Worm (Caenorhabditis elegans) whole organism, early embryonic: ENCODE results near the gene catp-3.

Source experiments
- B0310.2 ChIP-seq: sonication (generic microtip); optimal IDR thresholded peaks from 2 replicates; lab custom pipeline; 2016; ENCODE audit warnings: mild to moderate bottlenecking, missing genetic modification characterization, missing compliant biosample characterization
- F13C5.2 ChIP-seq: sonication (generic microtip); optimal IDR thresholded peaks from 2 replicates; lab custom pipeline; 2017; ENCODE audit warnings: mild to moderate bottlenecking, missing genetic modification characterization, inconsistent platforms, missing compliant biosample characterization
- aly-1 ChIP-seq: sonication (generic microtip); optimal IDR thresholded peaks from 2 replicates; lab custom pipeline; 2016; ENCODE audit warnings: missing genetic modification characterization, missing compliant biosample characterization
- ceh-13 ChIP-seq: fragments of 200-800 bp; sonication (Bioruptor generic); optimal IDR thresholded peaks from 2 replicates; lab custom pipeline; 2018; ENCODE audit warnings: mild to moderate bottlenecking, missing genetic modification characterization, missing compliant biosample characterization
- ceh-36 ChIP-seq: sonication (generic microtip); optimal IDR thresholded peaks from 2 replicates; lab custom pipeline; 2016; ENCODE audit warnings: missing genetic modification characterization, inconsistent platforms, missing compliant biosample characterization
- flt-1 ChIP-seq: fragments of 200-800 bp; sonication (Bioruptor generic); IDR thresholded peaks from 2 replicates; pipeline ENCODE4 v1.3.6; 2022; ENCODE audit warnings: missing genetic modification characterization, missing compliant biosample characterization
- hmbx-1 ChIP-seq: sonication (generic microtip); optimal IDR thresholded peaks from 2 replicates; lab custom pipeline; 2016; ENCODE audit warnings: mild to moderate bottlenecking, missing genetic modification characterization, missing compliant biosample characterization
- sea-1 ChIP-seq: fragments of 200-800 bp; sonication (Bioruptor generic); conservative IDR thresholded peaks from 2 replicates; pipeline ENCODE4 v1.3.6; 2022; ENCODE audit warnings: missing genetic modification characterization, missing compliant biosample characterization
- tbx-11 ChIP-seq: fragments of 200-800 bp; sonication (Bioruptor generic); IDR thresholded peaks from 2 replicates; pipeline ENCODE4 v1.3.6; 2022; ENCODE audit warnings: missing genetic modification characterization, missing compliant biosample characterization
- tbx-37 ChIP-seq: fragments of 200-800 bp; sonication (Bioruptor generic); conservative IDR thresholded peaks from 2 replicates; pipeline ENCODE4 v1.3.6; 2022; ENCODE audit warnings: missing genetic modification reagents, missing genetic modification characterization, missing compliant biosample characterization

ce11 chrV:8046706-8047105 is 29.1 kb upstream of the catp-3 start, which contains the start of gene ZC513.3:
- TF ChIP-seq tbx-11 (GFP tag; lab: Robert Waterston, UW) (no peak), ceh-13 (GFP tag; lab: Kevin White, UChicago) (no peak), tbx-37 (no peak), aly-1 (no peak), sea-1 (GFP tag; lab: Robert Waterston, UW) (no peak), flt-1 (no peak), ceh-36 (tag; lab: Kevin White, UChicago) (no peak), hmbx-1 (tag; lab: Kevin White, UChicago) (no peak), B0310.2 (tag; lab: Kevin White, UChicago) (no peak), F13C5.2 (tag; lab: Kevin White, UChicago) (no peak)
